Worm (Caenorhabditis elegans) whole organism, midembryonic: ENCODE measurements around the gene pho-13.

Source experiments
- T22C8.4 ChIP-seq: fragments of 200-800 bp; sonication (Bioruptor generic); IDR thresholded peaks from 2 replicates; pipeline ENCODE4 v1.3.6; 2022; ENCODE audit warnings: missing genetic modification characterization, missing compliant biosample characterization
- cog-1 ChIP-seq: sonication (generic microtip); optimal IDR thresholded peaks from 2 replicates; lab custom pipeline; 2016; ENCODE audit warnings: missing genetic modification characterization, missing compliant biosample characterization
- flt-1 ChIP-seq: fragments of 200-800 bp; sonication (Bioruptor generic); IDR thresholded peaks from 2 replicates; pipeline ENCODE4 v1.3.6; 2022; ENCODE audit warnings: missing genetic modification characterization, missing compliant biosample characterization
- klf-2 ChIP-seq: fragments of 200-800 bp; sonication (Bioruptor generic); conservative IDR thresholded peaks from 2 replicates; pipeline ENCODE4 v1.3.6; 2022; ENCODE audit warnings: missing genetic modification reagents, missing genetic modification characterization, missing compliant biosample characterization
- med-1 ChIP-seq: sonication (generic microtip); optimal IDR thresholded peaks from 2 replicates; lab custom pipeline; 2017; ENCODE audit warnings: missing genetic modification characterization, mild to moderate bottlenecking, missing compliant biosample characterization, antibody characterized with exemption, missing genetic modification reagents; ENCODE audit not compliant: insufficient read depth
- ref-1 ChIP-seq: fragments of 200-800 bp; sonication (Bioruptor generic); conservative IDR thresholded peaks from 2 replicates; pipeline ENCODE4 v1.3.6; 2022; ENCODE audit warnings: missing genetic modification reagents, missing genetic modification characterization, missing compliant biosample characterization
- tab-1 ChIP-seq: fragments of 200-800 bp; sonication (Bioruptor generic); IDR thresholded peaks from 2 replicates; pipeline ENCODE4 v1.3.6; 2022; ENCODE audit warnings: missing genetic modification characterization, missing compliant biosample characterization
- ztf-23 ChIP-seq: fragments of 200-800 bp; sonication (Bioruptor generic); IDR thresholded peaks from 2 replicates; pipeline ENCODE4 v1.3.6; 2022; ENCODE audit warnings: missing genetic modification reagents, missing genetic modification characterization, missing compliant biosample characterization
- ztf-29 ChIP-seq: fragments of 200-800 bp; sonication (Bioruptor generic); IDR thresholded peaks from 2 replicates; pipeline ENCODE4 v1.3.6; 2022; ENCODE audit warnings: missing genetic modification reagents, missing genetic modification characterization, missing compliant biosample characterization

Gene pho-13

ce11 chrII:8785875-8786274 lies 20.9 kb downstream of the pho-13 start:
- TF ChIP-seq ztf-23: no peak
- no peak for TF ChIP-seq med-1 (GFP tag; lab: Kevin White, UChicago)
- TF ChIP-seq T22C8.4 (GFP tag; lab: Robert Waterston, UW): no peak

DNA sequence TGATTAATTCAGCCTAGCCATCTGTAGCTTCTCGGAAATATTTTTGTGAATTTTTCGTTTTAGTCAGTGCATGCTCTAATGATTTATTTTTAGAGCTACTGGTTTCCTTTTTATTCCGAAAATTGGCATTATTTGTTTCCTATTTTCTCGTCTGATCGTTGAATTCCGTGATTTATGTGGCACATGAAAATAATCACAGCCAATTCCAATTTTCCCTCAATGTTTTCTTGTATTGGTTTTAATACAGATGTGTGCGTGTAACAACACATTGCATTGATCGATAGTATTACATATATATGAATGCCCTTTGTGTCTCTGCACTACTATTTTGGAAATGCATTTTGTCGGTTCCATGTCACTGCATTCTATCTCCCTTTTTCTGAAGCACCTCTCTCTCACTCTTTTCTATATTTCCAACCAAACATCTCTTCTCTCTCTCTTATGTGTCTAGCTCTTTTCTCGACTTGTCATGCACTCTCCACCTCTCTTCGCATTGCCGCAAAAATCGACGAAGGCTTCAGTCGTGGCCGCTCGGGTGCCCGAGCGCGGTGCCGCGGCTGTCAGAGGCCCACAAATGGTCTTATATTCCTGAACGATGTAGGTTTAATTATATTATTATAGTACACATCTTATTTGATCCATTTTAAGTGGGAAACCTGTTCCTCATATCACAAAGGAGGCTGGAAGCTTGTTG lies 22.4 kb downstream of the pho-13 start:
- 0 out of 2 replicates have a peak, but pooled peaks have one; percentile 46 for TF ChIP-seq ztf-23
- no peak for TF ChIP-seq med-1 (GFP tag; lab: Kevin White, UChicago)
- TF ChIP-seq tab-1 (GFP tag; lab: Robert Waterston, UW): 0 out of 2 replicates have a peak, but pooled peaks have one; percentile 11

DNA sequence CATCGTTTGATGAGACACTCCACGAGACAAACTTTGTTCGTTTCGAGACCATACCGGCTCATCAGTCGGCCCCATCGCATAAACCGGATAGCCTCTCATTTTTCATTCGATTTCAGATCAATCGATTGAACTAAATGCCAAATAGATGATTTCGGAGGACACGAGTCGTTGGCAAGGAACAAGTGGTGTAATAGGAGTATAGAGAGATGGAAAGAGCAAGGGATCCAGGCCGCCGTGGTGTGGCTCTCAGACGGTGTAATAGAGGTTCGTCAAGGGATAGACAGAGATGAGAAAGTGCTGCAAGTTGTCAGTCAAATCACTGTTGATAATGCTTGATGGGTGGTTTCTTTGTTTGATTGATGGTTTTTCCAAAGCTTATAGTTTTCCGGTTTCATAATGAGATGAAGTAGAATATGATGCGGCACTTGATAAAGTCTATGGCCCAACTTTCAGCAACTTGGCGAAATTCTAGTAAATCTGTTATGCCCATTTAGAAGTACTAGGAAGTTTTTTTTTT lies 23.3 kb downstream of the pho-13 start, which contains the start of gene sgn-1:
Gene sgn-1 (minus strand): TSS at position 220 of the 517 bp plus-strand sequence.
- no peak for TF ChIP-seq klf-2
- TF ChIP-seq cog-1 (tag; lab: Kevin White, UChicago): no peak
- TF ChIP-seq T22C8.4 (GFP tag; lab: Robert Waterston, UW): no peak
- no peak for TF ChIP-seq tab-1 (GFP tag; lab: Robert Waterston, UW)
- no peak for TF ChIP-seq ztf-23
- TF ChIP-seq ztf-29: no peak
- no peak for TF ChIP-seq flt-1
- TF ChIP-seq med-1 (GFP tag; lab: Kevin White, UChicago): no peak
- TF ChIP-seq ref-1 (GFP tag; lab: Robert Waterston, UW): no peak

- TF ChIP-seq T22C8.4 (GFP tag; lab: Robert Waterston, UW) (no peak), med-1 (GFP tag; lab: Kevin White, UChicago) (no peak), flt-1 (no peak)
Measured at ce11 chrII:8776504-8776903, 30.3 kb downstream of the pho-13 start.

DNA sequence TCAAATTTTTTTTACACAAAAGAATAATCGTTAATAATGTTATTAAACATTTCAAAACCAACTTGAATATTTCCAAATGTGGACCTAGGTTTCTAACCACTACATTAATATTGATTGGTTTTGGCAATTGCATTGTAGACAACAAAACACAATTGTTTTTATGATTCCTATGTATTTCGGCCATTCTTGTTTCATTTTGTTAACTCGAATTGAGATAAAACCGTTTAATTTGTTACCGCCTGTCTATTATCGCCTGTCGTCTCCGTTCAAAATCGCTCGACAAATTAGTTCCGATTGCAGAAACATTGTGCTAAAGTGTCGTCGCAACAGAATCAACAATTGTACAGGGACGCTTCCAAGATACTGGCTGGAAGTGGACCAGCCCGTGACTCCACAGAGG lies 36.1 kb downstream of the pho-13 start, which contains the start of gene let-19:
Gene let-19 (plus strand): TSS at position 301 of the 400 bp plus-strand sequence.
- TF ChIP-seq ztf-29 (no peak), ztf-23 (no peak), klf-2 (no peak), ref-1 (GFP tag; lab: Robert Waterston, UW) (no peak), cog-1 (tag; lab: Kevin White, UChicago) (no peak), T22C8.4 (GFP tag; lab: Robert Waterston, UW) (no peak), flt-1 (no peak)

ce11 chrII:8769375-8769774 lies 37.4 kb downstream of the pho-13 start:
- no peak for TF ChIP-seq med-1 (GFP tag; lab: Kevin White, UChicago)
- 0 out of 2 replicates have a peak, but pooled peaks have one; percentile 40 for TF ChIP-seq ztf-23

DNA sequence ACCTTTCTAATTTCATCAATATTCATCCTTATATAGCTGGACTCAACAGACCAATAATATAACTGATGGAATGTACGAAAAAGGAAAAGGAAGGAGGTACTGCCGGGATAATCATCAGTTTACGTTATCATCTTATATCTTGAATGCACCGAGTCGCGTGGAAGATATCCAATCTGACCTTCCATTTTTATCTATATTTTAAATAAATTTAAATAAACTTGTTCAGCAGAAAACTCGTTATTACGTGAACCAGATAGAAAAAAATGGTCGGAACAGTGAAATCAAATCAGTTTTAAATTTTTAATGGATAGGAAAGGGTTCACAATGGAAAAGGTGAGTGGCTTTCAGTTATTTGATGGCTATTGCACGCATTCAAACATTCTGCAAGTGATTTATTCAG lies 39.9 kb downstream of the pho-13 start, which contains the start of gene pah-1:
Gene pah-1 (minus strand): TSS at position 101 of the 400 bp plus-strand sequence.
- no peak for TF ChIP-seq T22C8.4 (GFP tag; lab: Robert Waterston, UW)
- no peak for TF ChIP-seq ref-1 (GFP tag; lab: Robert Waterston, UW)
- TF ChIP-seq cog-1 (tag; lab: Kevin White, UChicago): no peak
- no peak for TF ChIP-seq klf-2
- TF ChIP-seq med-1 (GFP tag; lab: Kevin White, UChicago): no peak
- no peak for TF ChIP-seq flt-1
- no peak for TF ChIP-seq tab-1 (GFP tag; lab: Robert Waterston, UW)
- no peak for TF ChIP-seq ztf-29
- TF ChIP-seq ztf-23: no peak

DNA sequence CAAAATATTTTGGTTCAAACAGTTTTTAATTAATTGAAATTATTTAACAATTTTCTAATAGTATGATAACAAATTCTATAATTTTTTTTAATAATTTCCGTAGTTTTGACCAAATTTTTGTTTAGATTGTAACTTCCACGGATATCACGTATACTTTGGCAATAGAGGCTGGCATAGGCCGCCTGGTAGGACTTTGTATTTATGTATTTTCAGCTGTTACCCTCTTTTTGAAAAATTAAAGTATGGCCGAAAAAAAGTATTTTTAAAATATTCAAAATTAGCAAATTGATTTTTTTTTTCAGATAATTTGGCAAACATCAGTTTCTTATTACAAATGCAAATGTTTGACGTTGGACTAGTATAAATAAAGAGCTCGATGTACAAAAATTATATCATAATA lies 40.3 kb downstream of the pho-13 start, which contains the start of the genes nsph-1.1 and K08F8.15:
Gene nsph-1.1 (plus strand): TSS at position 301 of the 400 bp plus-strand sequence.
Gene K08F8.15 (plus strand): TSS at position 335 of the 400 bp plus-strand sequence.
- TF ChIP-seq T22C8.4 (GFP tag; lab: Robert Waterston, UW) (no peak), tab-1 (GFP tag; lab: Robert Waterston, UW) (no peak), ztf-23 (no peak), ref-1 (GFP tag; lab: Robert Waterston, UW) (no peak), klf-2 (no peak), med-1 (GFP tag; lab: Kevin White, UChicago) (no peak), cog-1 (tag; lab: Kevin White, UChicago) (no peak)

DNA sequence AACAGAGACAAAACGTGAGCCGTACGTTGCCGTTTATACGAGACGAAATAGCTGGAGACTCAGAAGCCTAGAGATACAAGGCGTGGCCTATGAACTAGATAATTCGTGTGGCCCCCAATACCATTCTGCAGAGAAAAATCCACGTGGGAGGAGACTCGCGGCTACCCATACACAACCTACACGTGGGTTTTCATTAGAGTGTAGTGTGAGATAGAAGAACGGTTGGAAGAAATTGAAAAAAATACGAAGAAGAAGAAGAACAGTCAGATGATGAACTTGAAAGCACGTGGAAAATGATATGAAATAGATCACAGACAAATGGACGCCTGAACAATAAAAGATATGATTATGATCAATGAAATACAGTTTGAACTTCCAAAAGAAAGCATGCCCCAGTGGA lies 41.7 kb downstream of the pho-13 start:
- TF ChIP-seq cog-1 (tag; lab: Kevin White, UChicago) (no peak), flt-1 (no peak), ztf-29 (no peak), T22C8.4 (GFP tag; lab: Robert Waterston, UW) (no peak)

DNA sequence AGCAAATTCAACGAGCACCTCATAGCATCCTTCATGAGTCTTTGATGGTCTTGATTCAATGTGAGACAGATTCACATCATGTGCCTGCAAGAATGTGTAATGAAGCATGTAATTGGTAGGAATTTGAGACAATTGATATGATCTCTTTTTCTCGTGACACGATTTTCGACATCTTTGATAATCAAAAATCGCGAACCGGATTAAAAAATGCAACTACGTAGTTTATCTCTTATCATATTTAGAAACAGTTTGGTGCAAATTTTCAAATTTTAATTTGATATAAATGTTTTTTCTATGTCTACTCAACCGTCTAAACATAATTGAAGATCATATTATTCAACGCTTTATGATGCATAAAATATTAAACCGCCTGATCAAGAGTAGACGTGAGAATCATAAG lies 42.5 kb downstream of the pho-13 start:
- TF ChIP-seq flt-1 (no peak), cog-1 (tag; lab: Kevin White, UChicago) (no peak), ztf-29 (no peak), med-1 (GFP tag; lab: Kevin White, UChicago) (no peak), klf-2 (no peak), ref-1 (GFP tag; lab: Robert Waterston, UW) (no peak), ztf-23 (no peak), tab-1 (GFP tag; lab: Robert Waterston, UW) (no peak), T22C8.4 (GFP tag; lab: Robert Waterston, UW) (no peak)

DNA sequence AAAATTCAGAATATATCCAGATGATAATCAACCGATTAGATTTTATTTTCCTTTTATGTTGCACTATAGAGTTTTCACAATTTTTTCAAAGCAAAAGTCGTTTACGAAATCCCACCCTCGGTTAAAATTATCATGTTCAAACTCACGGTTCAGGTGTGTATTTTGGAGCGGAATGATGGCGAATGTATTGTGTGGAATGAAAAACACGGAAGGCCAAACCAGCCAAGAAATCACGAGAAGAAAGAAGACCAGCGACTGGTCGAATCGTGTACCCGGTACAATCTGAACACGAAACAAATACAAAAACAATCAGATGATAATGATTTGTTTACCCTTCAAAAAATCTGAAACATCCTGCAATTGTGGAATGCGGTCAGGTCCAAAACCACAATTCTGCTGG lies 43.5 kb downstream of the pho-13 start:
- TF ChIP-seq klf-2 (no peak), med-1 (GFP tag; lab: Kevin White, UChicago) (no peak), ztf-29 (no peak), T22C8.4 (GFP tag; lab: Robert Waterston, UW) (no peak), cog-1 (tag; lab: Kevin White, UChicago) (no peak), ref-1 (GFP tag; lab: Robert Waterston, UW) (no peak), ztf-23 (no peak), tab-1 (GFP tag; lab: Robert Waterston, UW) (no peak), flt-1 (no peak)
